Worm (Caenorhabditis elegans) whole organism, young adult: Measurements from ENCODE around the gene spc-2.

Experiments used
- B0336.3 ChIP-seq: fragments of 200-800 bp; sonication (Bioruptor generic); IDR thresholded peaks from 2 replicates; pipeline ENCODE4 v1.3.6; 2022; ENCODE audit warnings: missing genetic modification characterization, missing compliant biosample characterization
- C06A6.2 ChIP-seq: fragments of 200-800 bp; sonication (Bioruptor generic); conservative IDR thresholded peaks from 2 replicates; pipeline ENCODE4 v1.3.6; 2022; ENCODE audit warnings: missing genetic modification characterization, missing compliant biosample characterization
- D2030.7 ChIP-seq: fragments of 200-800 bp; sonication (Bioruptor generic); IDR thresholded peaks from 2 replicates; pipeline ENCODE4 v1.3.6; 2022; ENCODE audit warnings: missing genetic modification reagents, missing genetic modification characterization, missing compliant biosample characterization
- F22D6.2 ChIP-seq: sonication (generic microtip); optimal IDR thresholded peaks from 2 replicates; lab custom pipeline; 2016; ENCODE audit warnings: mild to moderate bottlenecking, missing genetic modification characterization, missing compliant biosample characterization
- F37B4.10 ChIP-seq: fragments of 200-800 bp; sonication (Bioruptor generic); IDR thresholded peaks from 2 replicates; pipeline ENCODE4 v1.3.6; 2022; ENCODE audit warnings: missing genetic modification characterization, missing compliant biosample characterization
- F55B11.4 ChIP-seq: sonication (generic microtip); optimal IDR thresholded peaks from 2 replicates; lab custom pipeline; 2016; ENCODE audit warnings: missing compliant biosample characterization, missing genetic modification characterization, borderline replicate concordance; ENCODE audit not compliant: insufficient read depth
- F57A8.1 ChIP-seq: fragments of 200-800 bp; sonication (Bioruptor generic); optimal IDR thresholded peaks from 2 replicates; lab custom pipeline; 2018; ENCODE audit warnings: mild to moderate bottlenecking, missing genetic modification characterization, moderate library complexity, missing compliant biosample characterization
- K11D2.4 ChIP-seq: fragments of 200-800 bp; sonication (Bioruptor generic); IDR thresholded peaks from 2 replicates; pipeline ENCODE4 v1.3.6; 2022; ENCODE audit warnings: missing genetic modification reagents, missing genetic modification characterization, missing compliant biosample characterization
- K12H6.12 ChIP-seq: fragments of 200-800 bp; sonication (Bioruptor generic); optimal IDR thresholded peaks from 2 replicates; lab custom pipeline; 2018; ENCODE audit warnings: mild to moderate bottlenecking, missing genetic modification characterization, missing compliant biosample characterization
- T07F8.4 ChIP-seq: sonication (generic microtip); optimal IDR thresholded peaks from 2 replicates; lab custom pipeline; 2016; ENCODE audit warnings: mild to moderate bottlenecking, missing genetic modification characterization, moderate library complexity, missing compliant biosample characterization
- T26A5.8 ChIP-seq: sonication (generic microtip); optimal IDR thresholded peaks from 2 replicates; lab custom pipeline; 2016; ENCODE audit warnings: missing genetic modification characterization, missing compliant biosample characterization
- Y53G8AR.9 ChIP-seq: fragments of 200-800 bp; sonication (Bioruptor generic); conservative IDR thresholded peaks from 2 replicates; pipeline ENCODE4 v1.3.6; 2022; ENCODE audit warnings: missing genetic modification reagents, missing genetic modification characterization, missing compliant biosample characterization
- Y56A3A.18 ChIP-seq: fragments of 200-800 bp; sonication (Bioruptor generic); IDR thresholded peaks from 2 replicates; pipeline ENCODE4 v1.3.6; 2022; ENCODE audit warnings: missing genetic modification reagents, missing genetic modification characterization, missing compliant biosample characterization
- Y67H2A.10 ChIP-seq: fragments of 200-800 bp; sonication (Bioruptor generic); conservative IDR thresholded peaks from 2 replicates; pipeline ENCODE4 v1.3.6; 2022; ENCODE audit warnings: missing genetic modification reagents, missing genetic modification characterization, missing compliant biosample characterization
- Y79H2A.3 ChIP-seq: fragments of 200-800 bp; sonication (Bioruptor generic); conservative IDR thresholded peaks from 2 replicates; pipeline ENCODE4 v1.3.6; 2022; ENCODE audit warnings: missing genetic modification reagents, missing genetic modification characterization, missing compliant biosample characterization
- ZK185.1 ChIP-seq: sonication (generic microtip); optimal IDR thresholded peaks from 2 replicates; lab custom pipeline; 2016; ENCODE audit warnings: mild to moderate bottlenecking, missing genetic modification characterization, missing compliant biosample characterization; ENCODE audit not compliant: poor library complexity, severe bottlenecking
- attf-5 ChIP-seq: fragments of 200-800 bp; sonication (Bioruptor generic); optimal IDR thresholded peaks from 2 replicates; lab custom pipeline; 2018; ENCODE audit warnings: mild to moderate bottlenecking, missing genetic modification characterization, missing compliant biosample characterization
- efl-1 ChIP-seq: fragments of 150-350 bp; optimal IDR thresholded peaks from 2 replicates; lab custom pipeline; 2014; ENCODE audit warnings: missing biosample characterization, missing genetic modification reagents, missing genetic modification characterization
- egl-44 ChIP-seq: fragments of 200-800 bp; sonication (Bioruptor generic); IDR thresholded peaks from 2 replicates; pipeline ENCODE4 v1.3.6; 2022; ENCODE audit warnings: missing genetic modification reagents, missing genetic modification characterization, missing compliant biosample characterization
- fkh-3 ChIP-seq: sonication (generic microtip); optimal IDR thresholded peaks from 2 replicates; lab custom pipeline; 2016; ENCODE audit warnings: mild to moderate bottlenecking, missing genetic modification characterization, missing compliant biosample characterization
- gei-17 ChIP-seq: fragments of 200-800 bp; sonication (Bioruptor generic); optimal IDR thresholded peaks from 2 replicates; lab custom pipeline; 2018; ENCODE audit warnings: mild to moderate bottlenecking, missing genetic modification characterization, missing compliant biosample characterization
- hlh-26 ChIP-seq: fragments of 200-800 bp; sonication (Bioruptor generic); conservative IDR thresholded peaks from 2 replicates; pipeline ENCODE4 v1.3.6; 2022; ENCODE audit warnings: missing genetic modification reagents, missing genetic modification characterization, missing compliant biosample characterization
- hmg-20 ChIP-seq: fragments of 200-800 bp; sonication (Bioruptor generic); IDR thresholded peaks from 2 replicates; pipeline ENCODE4 v1.3.6; 2022; ENCODE audit warnings: missing genetic modification reagents, missing genetic modification characterization, missing compliant biosample characterization
- hrde-1 ChIP-seq: sonication (generic microtip); optimal IDR thresholded peaks from 2 replicates; lab custom pipeline; 2016; ENCODE audit warnings: missing genetic modification characterization, mild to moderate bottlenecking, missing compliant biosample characterization, moderate library complexity, missing genotype, missing genetic modification reagents, borderline replicate concordance
- hsf-1 ChIP-seq: fragments of 200-800 bp; sonication (Bioruptor generic); IDR thresholded peaks from 2 replicates; pipeline ENCODE4 v1.3.6; 2022; ENCODE audit warnings: missing genetic modification reagents, missing genetic modification characterization, missing compliant biosample characterization
- let-526 ChIP-seq: fragments of 200-800 bp; sonication (Bioruptor generic); IDR thresholded peaks from 2 replicates; pipeline ENCODE4 v1.3.6; 2022; ENCODE audit warnings: missing genetic modification reagents, missing genetic modification characterization, missing compliant biosample characterization
- let-607 ChIP-seq, 2 experiments: fragments of 200-800 bp in 1 of 2; sonication (Bioruptor generic) in 1 of 2; sonication (generic microtip) in 1 of 2; optimal IDR thresholded peaks; 2 replicates each; lab custom pipeline; 2016 to 2018; ENCODE audit warnings: mild to moderate bottlenecking in 2 of 2, missing compliant biosample characterization in 2 of 2, missing genetic modification characterization in 2 of 2, moderate library complexity in 2 of 2, missing genotype in 1 of 2
- lin-35 ChIP-seq, 3 experiments: fragments of 150-350 bp in 2 of 3; sonication (generic microtip) in 1 of 3; optimal IDR thresholded peaks; 2 replicates each; lab custom pipeline; 2014 to 2018; ENCODE audit warnings: missing biosample characterization in 3 of 3, missing genetic modification characterization in 3 of 3, missing genetic modification reagents in 3 of 3
- lir-1 ChIP-seq: fragments of 200-800 bp; sonication (Bioruptor generic); conservative IDR thresholded peaks from 2 replicates; pipeline ENCODE4 v1.3.6; 2022; ENCODE audit warnings: missing genetic modification reagents, missing genetic modification characterization, missing compliant biosample characterization
- madf-3 ChIP-seq: fragments of 200-800 bp; sonication (Bioruptor generic); IDR thresholded peaks from 2 replicates; pipeline ENCODE4 v1.3.6; 2022; ENCODE audit warnings: missing genetic modification reagents, missing genetic modification characterization, missing compliant biosample characterization
- mel-28 ChIP-seq: sonication (generic microtip); optimal IDR thresholded peaks from 2 replicates; lab custom pipeline; 2016; ENCODE audit warnings: borderline replicate concordance, mild to moderate bottlenecking, missing genetic modification characterization, missing compliant biosample characterization
- nfyb-1 ChIP-seq: fragments of 200-800 bp; sonication (Bioruptor generic); IDR thresholded peaks from 2 replicates; pipeline ENCODE4 v1.3.6; 2022; ENCODE audit warnings: missing genetic modification reagents, missing genetic modification characterization, missing compliant biosample characterization
- nhr-120 ChIP-seq: fragments of 200-800 bp; sonication (Bioruptor generic); IDR thresholded peaks from 2 replicates; pipeline ENCODE4 v1.3.6; 2022; ENCODE audit warnings: missing genetic modification characterization, missing compliant biosample characterization
- nhr-27 ChIP-seq: fragments of 200-800 bp; sonication (Bioruptor generic); optimal IDR thresholded peaks from 2 replicates; lab custom pipeline; 2018; ENCODE audit warnings: mild to moderate bottlenecking, missing genetic modification characterization, moderate library complexity, missing compliant biosample characterization
- nhr-80 ChIP-seq: sonication (generic microtip); optimal IDR thresholded peaks from 2 replicates; lab custom pipeline; 2016; ENCODE audit warnings: missing genetic modification characterization, missing compliant biosample characterization
- pha-4 ChIP-seq: fragments of 150-350 bp; sonication (generic microtip); optimal IDR thresholded peaks from 2 replicates; lab custom pipeline; 2014; ENCODE audit warnings: missing biosample characterization, missing genetic modification reagents, missing genetic modification characterization
- repo-1 ChIP-seq: sonication (generic microtip); optimal IDR thresholded peaks from 2 replicates; lab custom pipeline; 2017; ENCODE audit warnings: mild to moderate bottlenecking, missing genetic modification characterization, missing compliant biosample characterization
- sdz-38 ChIP-seq: sonication (generic microtip); optimal IDR thresholded peaks from 2 replicates; lab custom pipeline; 2016; ENCODE audit warnings: missing genotype, missing genetic modification characterization, missing compliant biosample characterization
- snpc-1.3 ChIP-seq: sonication (generic microtip); optimal IDR thresholded peaks from 2 replicates; lab custom pipeline; 2017; ENCODE audit warnings: missing genetic modification characterization, mild to moderate bottlenecking, missing compliant biosample characterization, antibody characterized with exemption, moderate library complexity, missing genotype, missing genetic modification reagents; ENCODE audit not compliant: insufficient read depth
- snpc-3.4 ChIP-seq: sonication (generic microtip); optimal IDR thresholded peaks from 2 replicates; lab custom pipeline; 2017; ENCODE audit warnings: missing genetic modification characterization, mild to moderate bottlenecking, missing compliant biosample characterization, antibody characterized with exemption, moderate library complexity, missing genotype, missing genetic modification reagents
- somi-1 ChIP-seq: fragments of 200-800 bp; sonication (Bioruptor generic); optimal IDR thresholded peaks from 2 replicates; lab custom pipeline; 2018; ENCODE audit warnings: mild to moderate bottlenecking, missing genetic modification characterization, missing compliant biosample characterization
- sptf-2 ChIP-seq: fragments of 200-800 bp; sonication (Bioruptor generic); optimal IDR thresholded peaks from 2 replicates; lab custom pipeline; 2018; ENCODE audit warnings: mild to moderate bottlenecking, missing genetic modification characterization, missing compliant biosample characterization
- tlf-1 ChIP-seq: fragments of 200-800 bp; sonication (Bioruptor generic); optimal IDR thresholded peaks from 2 replicates; lab custom pipeline; 2018; ENCODE audit warnings: mild to moderate bottlenecking, missing genetic modification characterization, missing compliant biosample characterization
- xnd-1 ChIP-seq: sonication (generic microtip); optimal IDR thresholded peaks from 2 replicates; lab custom pipeline; 2016; ENCODE audit warnings: missing genotype, missing genetic modification reagents, missing genetic modification characterization, missing compliant biosample characterization
- ztf-3 ChIP-seq: fragments of 200-800 bp; sonication (Bioruptor generic); optimal IDR thresholded peaks from 2 replicates; lab custom pipeline; 2018; ENCODE audit warnings: mild to moderate bottlenecking, missing genetic modification characterization, missing compliant biosample characterization

Gene spc-2

ce11 chrIII:8163788-8164423, 17.8 kb upstream of the spc-2 start, which contains the start of gene prp-8 (continued):
- no peak for TF ChIP-seq F55B11.4 (tag; lab: Kevin White, UChicago)
- TF ChIP-seq nhr-27 (tag; lab: Kevin White, UChicago) = no peak
- TF ChIP-seq lin-35 (GFP tag; optimal IDR thresholded peaks at IDR 0.05; lab: Kevin White, UChicago) = peak in 1 of 3 experiments; percentile 89
- TF ChIP-seq snpc-3.4 = peak; percentile 18
- peak; percentile 85 for TF ChIP-seq pha-4 (tag; lab: Kevin White, UChicago)
- TF ChIP-seq Y79H2A.3 (GFP tag; lab: Robert Waterston, UW) = no peak
- peak; percentile 75; the same call in 1 of the 2 replicates for TF ChIP-seq Y67H2A.10
- no peak for TF ChIP-seq sptf-2 (GFP tag; lab: Kevin White, UChicago)
- TF ChIP-seq K12H6.12 (tag; lab: Kevin White, UChicago) = peak; percentile 72
- no peak for TF ChIP-seq fkh-3 (tag; lab: Kevin White, UChicago)
- no peak for TF ChIP-seq hmg-20 (GFP tag; lab: Robert Waterston, UW)
- TF ChIP-seq hsf-1 = no peak
- no peak for TF ChIP-seq gei-17 (GFP tag; lab: Kevin White, UChicago)
- peak; percentile 44 for TF ChIP-seq tlf-1 (GFP tag; lab: Kevin White, UChicago)
- no peak for TF ChIP-seq F37B4.10 (GFP tag; lab: Robert Waterston, UW)
- no peak for TF ChIP-seq somi-1 (GFP tag; lab: Kevin White, UChicago)
- peak; percentile 67; the same call in 1 of the 2 replicates for TF ChIP-seq lir-1
- no peak for TF ChIP-seq nhr-120
- TF ChIP-seq madf-3 = no peak
- TF ChIP-seq nhr-80 = peak; percentile 50
- no peak for TF ChIP-seq repo-1 (tag; lab: Kevin White, UChicago)
- TF ChIP-seq egl-44 (GFP tag; lab: Robert Waterston, UW) = no peak
- no peak for TF ChIP-seq hlh-26 (GFP tag; lab: Robert Waterston, UW)
- TF ChIP-seq efl-1 (GFP tag; lab: Kevin White, UChicago) = peak; percentile 74
- TF ChIP-seq K11D2.4 (GFP tag; lab: Robert Waterston, UW) = peak; percentile 29; the same call in 1 of the 2 replicates
- no peak for TF ChIP-seq let-526 (GFP tag; lab: Robert Waterston, UW)
- no peak for TF ChIP-seq C06A6.2 (GFP tag; lab: Robert Waterston, UW)
- no peak for TF ChIP-seq sdz-38 (tag; lab: Kevin White, UChicago)
- no peak for TF ChIP-seq ztf-3
- TF ChIP-seq ZK185.1 (tag; lab: Kevin White, UChicago) = peak; percentile 75
- TF ChIP-seq snpc-1.3 (tag; lab: Kevin White, UChicago) = peak; percentile 3

ce11 chrIII:8164771-8165170, 16.9 kb upstream of the spc-2 start:
- TF ChIP-seq let-607 (tag; optimal IDR thresholded peaks at IDR 0.05; lab: Kevin White, UChicago) (no peak), attf-5 (GFP tag; lab: Kevin White, UChicago) (no peak), Y56A3A.18 (no peak)

- TF ChIP-seq D2030.7 (no peak), F22D6.2 (tag; lab: Kevin White, UChicago) (no peak), Y53G8AR.9 (GFP tag; lab: Robert Waterston, UW) (no peak), let-526 (GFP tag; lab: Robert Waterston, UW) (no peak), xnd-1 (tag; lab: Kevin White, UChicago) (no peak), repo-1 (tag; lab: Kevin White, UChicago) (no peak), F57A8.1 (no peak), T07F8.4 (tag; lab: Kevin White, UChicago) (no peak), mel-28 (tag; lab: Kevin White, UChicago) (no peak), T26A5.8 (tag; lab: Kevin White, UChicago) (no peak), hrde-1 (tag; lab: Kevin White, UChicago) (peak; percentile 17), B0336.3 (GFP tag; lab: Robert Waterston, UW) (no peak), nfyb-1 (no peak), C06A6.2 (GFP tag; lab: Robert Waterston, UW) (no peak)
Measured at ce11 chrIII:8172609-8173133, 9.0 kb upstream of the spc-2 start.
